Fruit fly (Drosophila melanogaster): Measurements from ENCODE around the gene Osi1.

Osi1 gene

DNA sequence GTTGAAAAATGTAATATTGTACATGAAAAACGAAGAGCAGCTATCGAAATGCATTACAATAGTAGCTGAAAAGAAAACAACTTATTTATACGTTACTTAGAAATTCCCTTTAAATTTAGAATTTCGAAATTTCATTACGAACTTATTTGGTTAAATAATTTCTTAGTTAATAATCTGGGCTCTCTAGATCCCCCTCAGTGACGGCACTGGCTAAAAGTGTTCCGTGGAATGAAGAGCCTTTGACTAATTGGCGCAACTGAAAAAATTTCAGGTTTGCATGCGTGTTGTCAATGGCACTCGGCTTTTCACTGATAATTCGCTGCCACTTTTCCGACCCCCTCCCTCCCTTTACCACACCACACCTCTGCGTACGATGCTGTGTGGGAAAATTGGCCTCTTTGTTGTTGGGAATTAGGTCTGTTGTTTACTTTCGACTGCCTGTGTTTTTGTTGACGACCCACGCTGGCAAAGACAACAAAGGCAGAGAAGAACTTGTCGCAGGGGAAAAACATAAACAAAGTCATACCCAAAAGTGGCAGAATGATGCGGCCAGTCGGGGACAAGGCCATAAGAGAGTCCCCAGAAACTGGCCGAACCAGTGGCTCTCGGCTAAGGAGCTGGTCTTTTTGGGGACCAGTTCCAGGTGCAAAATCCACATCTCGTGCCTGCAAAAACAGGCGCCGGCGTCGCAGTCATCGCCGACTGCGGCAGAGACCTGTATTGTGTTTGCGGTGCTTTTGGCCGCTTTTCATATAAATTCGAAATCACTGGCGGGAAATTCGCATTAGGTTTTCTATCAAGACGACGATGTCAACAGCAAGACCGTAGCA, 41.9 kb downstream of the Osi1 start, which contains the start of gene Osi3:
Gene Osi3 (plus strand): TSS at position 780 of the 830 bp plus-strand sequence.
- TF ChIP-seq CG17612 (GFP tag; IDR thresholded peaks at IDR 0.05) (no peak), Awh (GFP tag; IDR thresholded peaks at IDR 0.05) (no peak), CG6791 (GFP tag; IDR thresholded peaks at IDR 0.05; ENCODE audit: partially characterized antibody) (no peak), CG2875 (GFP tag; optimal IDR thresholded peaks at IDR 0.05) (no peak), tll (GFP tag; optimal IDR thresholded peaks at IDR 0.05) (peak in 1 of 2 experiments; percentile 62), CG4282 (GFP tag; optimal IDR thresholded peaks at IDR 0.05) (no peak), CG12155 (GFP tag; optimal IDR thresholded peaks at IDR 0.05) (no peak), ash1 (GFP tag; optimal IDR thresholded peaks at IDR 0.05) (no peak), lab (GFP tag; optimal IDR thresholded peaks at IDR 0.05) (no peak), crol (GFP tag; IDR thresholded peaks at IDR 0.05) (no peak), Vsx1 (GFP tag; optimal IDR thresholded peaks at IDR 0.05) (no peak), chm (GFP tag; IDR thresholded peaks at IDR 0.05) (no peak), CG7745 (tag; optimal IDR thresholded peaks at IDR 0.05) (no peak), Meics (GFP tag; optimal IDR thresholded peaks at IDR 0.05) (no peak), CG7271 (tag; optimal IDR thresholded peaks at IDR 0.05) (no peak), ham (GFP tag; IDR thresholded peaks at IDR 0.05) (no peak), CG11456 (GFP tag; IDR thresholded peaks at IDR 0.05) (no peak), ATbp (GFP tag; optimal IDR thresholded peaks at IDR 0.05) (peak; percentile 13), trem (tag; optimal IDR thresholded peaks at IDR 0.05) (no peak), CG1602 (GFP tag; optimal IDR thresholded peaks at IDR 0.05) (no peak), dysf (GFP tag; IDR thresholded peaks at IDR 0.05) (0 out of 3 replicates have a peak, but pooled peaks have one; percentile 10), schlank (tag; optimal IDR thresholded peaks at IDR 0.05) (no peak), Fer2 (tag; optimal IDR thresholded peaks at IDR 0.05) (no peak), Dbx (GFP tag; IDR thresholded peaks at IDR 0.05) (no peak), da (GFP tag; optimal IDR thresholded peaks at IDR 0.05) (no peak), gem (tag; optimal IDR thresholded peaks at IDR 0.05) (no peak), sim (GFP tag; IDR thresholded peaks at IDR 0.05) (no peak), ken (GFP tag; IDR thresholded peaks at IDR 0.05) (0 out of 3 replicates have a peak, but pooled peaks have one; percentile 14), sens (GFP tag) (peak; percentile 53), fd102C (GFP tag; optimal IDR thresholded peaks at IDR 0.05) (no peak), CG10431 (GFP tag; optimal IDR thresholded peaks at IDR 0.05) (no peak), HLH3B (GFP tag; IDR thresholded peaks at IDR 0.05) (no peak), zen (tag; optimal IDR thresholded peaks at IDR 0.05) (peak; percentile 49), ase (GFP tag; IDR thresholded peaks at IDR 0.05) (no peak), Adf1 (GFP tag; IDR thresholded peaks at IDR 0.05) (0 out of 2 replicates have a peak, but pooled peaks have one; percentile 14), CG15011 (GFP tag; optimal IDR thresholded peaks at IDR 0.05) (no peak), Xrp1 (GFP tag; IDR thresholded peaks at IDR 0.05) (peak; percentile 13; the same call in 1 of the 2 replicates), HLHmδ (GFP tag; optimal IDR thresholded peaks at IDR 0.05) (peak; percentile 12), CG4707 (GFP tag; optimal IDR thresholded peaks at IDR 0.05) (no peak), Blimp-1 (GFP tag; optimal IDR thresholded peaks at IDR 0.05) (peak; percentile 24), CG10979 (tag; optimal IDR thresholded peaks at IDR 0.05) (no peak), Tbp (GFP tag; optimal IDR thresholded peaks at IDR 0.05) (no peak), zfh1 (GFP tag; IDR thresholded peaks at IDR 0.05) (no peak), sr (GFP tag; IDR thresholded peaks at IDR 0.05) (0 out of 3 replicates have a peak, but pooled peaks have one; percentile 48), CG5953 (GFP tag; IDR thresholded peaks at IDR 0.05) (no peak), Ssrp (tag; optimal IDR thresholded peaks at IDR 0.05) (no peak), CG18011 (GFP tag; optimal IDR thresholded peaks at IDR 0.05) (no peak), sna (GFP tag; IDR thresholded peaks at IDR 0.05; ENCODE audit: partially characterized antibody) (no peak), zen2 (GFP tag; IDR thresholded peaks at IDR 0.05; ENCODE audit: partially characterized antibody) (no peak)
